Worm (Caenorhabditis elegans): ENCODE results near the gene ZK1073.1.

DNA sequence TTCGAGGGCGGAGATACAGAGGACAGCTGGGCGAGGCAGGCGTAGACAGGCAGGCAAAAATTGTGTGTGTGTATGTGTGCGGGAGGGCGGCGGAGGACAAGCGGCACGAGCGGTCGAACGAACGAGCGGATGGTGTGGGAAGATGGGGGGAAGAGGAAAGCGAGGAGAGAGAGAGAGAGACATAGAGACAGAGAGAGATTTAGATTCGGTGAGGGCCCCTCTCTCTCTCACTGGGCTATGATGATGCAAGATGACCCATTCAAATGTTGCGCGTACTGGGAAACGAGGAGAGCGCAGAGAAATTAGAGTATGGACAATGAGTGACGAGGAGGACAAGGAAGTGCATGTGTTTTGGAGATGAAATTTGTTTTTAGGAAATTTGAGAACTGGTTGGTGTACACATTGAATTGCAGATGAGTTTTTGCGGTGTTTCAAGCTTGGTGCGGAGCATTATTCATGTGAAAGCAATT, 19.1 kb upstream of the ZK1073.1 start:
- TF ChIP-seq nhr-11 (tag; optimal IDR thresholded peaks at IDR 0.05) (no peak), hlh-6 (tag; optimal IDR thresholded peaks at IDR 0.05) (peak; percentile 65), ztf-16 (tag; optimal IDR thresholded peaks at IDR 0.05) (peak; percentile 29), unc-86 (tag; optimal IDR thresholded peaks at IDR 0.05) (no peak), pha-4 (tag; optimal IDR thresholded peaks at IDR 0.05) (no peak), hlh-30 (tag; optimal IDR thresholded peaks at IDR 0.05; ENCODE audit: insufficient read depth) (peak; percentile 86), ceh-48 (tag; optimal IDR thresholded peaks at IDR 0.05) (peak; percentile 30), ets-4 (tag; optimal IDR thresholded peaks at IDR 0.05) (peak; percentile 60), K09A11.1 (tag; optimal IDR thresholded peaks at IDR 0.05; ENCODE audit: insufficient read depth) (no peak), ceh-9 (tag; optimal IDR thresholded peaks at IDR 0.05) (no peak), odd-2 (tag; optimal IDR thresholded peaks at IDR 0.05) (no peak), unc-42 (tag; optimal IDR thresholded peaks at IDR 0.05) (peak; percentile 91), ceh-19 (GFP tag; optimal IDR thresholded peaks at IDR 0.05) (peak; percentile 83)
